Worm (Caenorhabditis elegans) whole organism, late embryonic: ENCODE results near the gene C56G2.5.

Source experiments
- nfya-1 ChIP-seq: sonication (generic microtip); optimal IDR thresholded peaks from 2 replicates; lab custom pipeline; 2017; ENCODE audit warnings: missing genetic modification characterization, mild to moderate bottlenecking, missing compliant biosample characterization, antibody characterized with exemption, moderate library complexity
- unc-55 ChIP-seq: sonication (generic microtip); optimal IDR thresholded peaks from 2 replicates; lab custom pipeline; 2017; ENCODE audit warnings: missing biosample characterization, missing genetic modification reagents, missing genetic modification characterization

- TF ChIP-seq nfya-1 (tag; lab: Kevin White, UChicago) (no peak), unc-55 (GFP tag; lab: Kevin White, UChicago) (peak; percentile 25)
These were observed 36.1 kb upstream of the C56G2.5 start for ce11 chrIII:6360114-6360513.
